Worm (Caenorhabditis elegans) whole organism, midembryonic: ENCODE data around the gene skr-15.

ENCODE experiments used
- T22C8.4 ChIP-seq: fragments of 200-800 bp; sonication (Bioruptor generic); IDR thresholded peaks from 2 replicates; pipeline ENCODE4 v1.3.6; 2022; ENCODE audit warnings: missing genetic modification characterization, missing compliant biosample characterization
- cog-1 ChIP-seq: sonication (generic microtip); optimal IDR thresholded peaks from 2 replicates; lab custom pipeline; 2016; ENCODE audit warnings: missing genetic modification characterization, missing compliant biosample characterization
- flt-1 ChIP-seq: fragments of 200-800 bp; sonication (Bioruptor generic); IDR thresholded peaks from 2 replicates; pipeline ENCODE4 v1.3.6; 2022; ENCODE audit warnings: missing genetic modification characterization, missing compliant biosample characterization
- klf-2 ChIP-seq: fragments of 200-800 bp; sonication (Bioruptor generic); conservative IDR thresholded peaks from 2 replicates; pipeline ENCODE4 v1.3.6; 2022; ENCODE audit warnings: missing genetic modification reagents, missing genetic modification characterization, missing compliant biosample characterization
- med-1 ChIP-seq: sonication (generic microtip); optimal IDR thresholded peaks from 2 replicates; lab custom pipeline; 2017; ENCODE audit warnings: missing genetic modification characterization, mild to moderate bottlenecking, missing compliant biosample characterization, antibody characterized with exemption, missing genetic modification reagents; ENCODE audit not compliant: insufficient read depth
- ref-1 ChIP-seq: fragments of 200-800 bp; sonication (Bioruptor generic); conservative IDR thresholded peaks from 2 replicates; pipeline ENCODE4 v1.3.6; 2022; ENCODE audit warnings: missing genetic modification reagents, missing genetic modification characterization, missing compliant biosample characterization
- tab-1 ChIP-seq: fragments of 200-800 bp; sonication (Bioruptor generic); IDR thresholded peaks from 2 replicates; pipeline ENCODE4 v1.3.6; 2022; ENCODE audit warnings: missing genetic modification characterization, missing compliant biosample characterization
- ztf-23 ChIP-seq: fragments of 200-800 bp; sonication (Bioruptor generic); IDR thresholded peaks from 2 replicates; pipeline ENCODE4 v1.3.6; 2022; ENCODE audit warnings: missing genetic modification reagents, missing genetic modification characterization, missing compliant biosample characterization

DNA sequence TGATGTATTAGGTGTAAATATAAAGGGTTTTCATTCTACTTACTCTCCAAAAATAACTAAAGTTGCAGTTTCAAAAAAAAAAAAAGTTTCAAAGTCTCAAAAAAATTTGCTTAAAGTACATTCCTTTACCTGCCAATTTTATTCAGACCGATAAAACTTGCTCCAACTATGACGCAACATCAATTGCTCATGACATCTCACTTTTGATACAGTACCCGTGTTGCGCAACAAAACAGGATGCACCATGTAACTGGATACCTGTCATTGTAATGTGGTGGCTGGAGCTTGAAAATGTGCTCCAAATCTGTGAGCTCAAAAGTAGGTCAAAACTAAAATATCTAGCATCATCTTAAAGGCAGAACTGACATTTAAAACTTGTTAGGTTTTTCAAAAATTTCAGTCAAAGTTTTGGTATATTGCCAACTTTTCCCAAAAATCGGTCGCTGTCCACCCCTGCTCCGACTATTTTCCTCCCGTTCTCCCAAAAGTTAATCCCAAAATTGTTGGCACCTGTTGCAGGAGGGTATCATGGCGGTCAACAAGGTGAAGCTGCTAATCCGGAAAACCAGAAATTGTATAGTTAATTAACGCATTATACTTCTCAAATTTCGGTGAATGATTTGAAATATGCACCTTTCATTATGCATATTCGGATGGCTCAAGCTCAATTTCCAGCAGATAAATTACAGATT lies 41.5 kb upstream of the skr-15 start, which contains the start of gene T24E12.2:
- TF ChIP-seq cog-1 (tag; lab: Kevin White, UChicago): no peak
- TF ChIP-seq ztf-23 (GFP tag; lab: Robert Waterston, UW): no peak
- TF ChIP-seq tab-1 (GFP tag; lab: Robert Waterston, UW): no peak
- no peak for TF ChIP-seq T22C8.4 (GFP tag; lab: Robert Waterston, UW)
- TF ChIP-seq flt-1 (GFP tag; lab: Robert Waterston, UW): no peak
- TF ChIP-seq klf-2: no peak
- TF ChIP-seq ref-1 (GFP tag; lab: Robert Waterston, UW): no peak
- no peak for TF ChIP-seq med-1
